Fruit fly (Drosophila melanogaster) whole organism, adult: ENCODE data around the gene Atg12.

Experiments
- CG11617 ChIP-seq: fragments of 200-800 bp; sonication (Bioruptor generic); optimal IDR thresholded peaks from 2 replicates; lab custom pipeline; 2017; ENCODE audit warnings: mild to moderate bottlenecking, missing biosample characterization, missing genetic modification reagents, missing genetic modification characterization
- CG12768 ChIP-seq: fragments of 200-800 bp; sonication (Bioruptor generic); optimal IDR thresholded peaks from 2 replicates; lab custom pipeline; 2017; ENCODE audit warnings: missing biosample characterization, missing genetic modification characterization, mild to moderate bottlenecking, moderate library complexity, missing genetic modification reagents
- CG14711 ChIP-seq: fragments of 200-800 bp; sonication (Bioruptor generic); optimal IDR thresholded peaks from 2 replicates; lab custom pipeline; 2018; ENCODE audit warnings: missing biosample characterization, mild to moderate bottlenecking, missing genetic modification characterization, moderate library complexity
- CG1620 ChIP-seq: fragments of 200-800 bp; sonication (Bioruptor generic); optimal IDR thresholded peaks from 2 replicates; lab custom pipeline; 2016; ENCODE audit warnings: missing biosample characterization, missing genetic modification characterization
- CG33017 ChIP-seq: fragments of 200-800 bp; sonication (Bioruptor generic); optimal IDR thresholded peaks from 2 replicates; lab custom pipeline; 2018; ENCODE audit warnings: missing biosample characterization, mild to moderate bottlenecking, missing genetic modification characterization, moderate library complexity
- CG5204 ChIP-seq: fragments of 200-800 bp; sonication (Bioruptor generic); optimal IDR thresholded peaks from 2 replicates; lab custom pipeline; 2016; ENCODE audit warnings: missing biosample characterization, missing genetic modification characterization
- CG7045 ChIP-seq: fragments of 200-800 bp; sonication (Bioruptor generic); optimal IDR thresholded peaks from 2 replicates; lab custom pipeline; 2017; ENCODE audit warnings: missing biosample characterization, mild to moderate bottlenecking, missing genetic modification characterization
- CG7101 ChIP-seq: fragments of 200-800 bp; sonication (Bioruptor generic); optimal IDR thresholded peaks from 2 replicates; lab custom pipeline; 2018; ENCODE audit warnings: missing biosample characterization, mild to moderate bottlenecking, missing genetic modification characterization, moderate library complexity
- Clk ChIP-seq: fragments of 200-800 bp; sonication (Bioruptor generic); optimal IDR thresholded peaks from 2 replicates; lab custom pipeline; 2017; ENCODE audit warnings: missing biosample characterization, missing genetic modification characterization
- Crg-1 ChIP-seq: fragments of 200-800 bp; sonication (Bioruptor generic); optimal IDR thresholded peaks from 2 replicates; lab custom pipeline; 2016; ENCODE audit warnings: missing biosample characterization, missing genetic modification characterization
- Hr96 ChIP-seq: fragments of 200-800 bp; sonication (Bioruptor generic); optimal IDR thresholded peaks from 2 replicates; lab custom pipeline; 2016; ENCODE audit warnings: missing biosample characterization, missing genetic modification characterization
- Mnt ChIP-seq: fragments of 200-800 bp; sonication (Bioruptor generic); optimal IDR thresholded peaks from 2 replicates; lab custom pipeline; 2016; ENCODE audit warnings: missing biosample characterization, mild to moderate bottlenecking, missing genetic modification characterization
- bab1 ChIP-seq: fragments of 200-800 bp; sonication (Bioruptor generic); optimal IDR thresholded peaks from 3 replicates; lab custom pipeline; 2019; ENCODE audit warnings: missing biosample characterization, mild to moderate bottlenecking, missing genetic modification characterization, moderate library complexity
- cic ChIP-seq: fragments of 200-800 bp; sonication (Bioruptor generic); optimal IDR thresholded peaks from 2 replicates; lab custom pipeline; 2017; ENCODE audit warnings: missing biosample characterization, mild to moderate bottlenecking, missing genetic modification characterization, moderate library complexity
- cnc ChIP-seq, 2 experiments: fragments of >200 bp; optimal IDR thresholded peaks; 2 replicates each; lab custom pipeline; 2017
- kay ChIP-seq: fragments of 200-800 bp; sonication (Bioruptor generic); peaks from one replicate; lab custom pipeline; 2016; ENCODE audit warnings: missing biosample characterization, missing genetic modification characterization, borderline replicate concordance
- ovo ChIP-seq: fragments of 200-800 bp; sonication (Bioruptor generic); optimal IDR thresholded peaks from 2 replicates; lab custom pipeline; 2016; ENCODE audit warnings: missing biosample characterization, missing genetic modification characterization
- pad ChIP-seq: fragments of 200-800 bp; sonication (Bioruptor generic); optimal IDR thresholded peaks from 3 replicates; lab custom pipeline; 2017; ENCODE audit warnings: missing biosample characterization, missing genetic modification characterization, mild to moderate bottlenecking, moderate library complexity, missing genetic modification reagents
- tj ChIP-seq: fragments of 200-800 bp; sonication (Bioruptor generic); optimal IDR thresholded peaks from 3 replicates; lab custom pipeline; 2017; ENCODE audit warnings: missing biosample characterization, mild to moderate bottlenecking, missing genetic modification characterization, moderate library complexity
- toe ChIP-seq: fragments of 200-800 bp; sonication (Bioruptor generic); optimal IDR thresholded peaks from 2 replicates; lab custom pipeline; 2016; ENCODE audit warnings: missing biosample characterization, missing genetic modification characterization

The Atg12 gene

DNA sequence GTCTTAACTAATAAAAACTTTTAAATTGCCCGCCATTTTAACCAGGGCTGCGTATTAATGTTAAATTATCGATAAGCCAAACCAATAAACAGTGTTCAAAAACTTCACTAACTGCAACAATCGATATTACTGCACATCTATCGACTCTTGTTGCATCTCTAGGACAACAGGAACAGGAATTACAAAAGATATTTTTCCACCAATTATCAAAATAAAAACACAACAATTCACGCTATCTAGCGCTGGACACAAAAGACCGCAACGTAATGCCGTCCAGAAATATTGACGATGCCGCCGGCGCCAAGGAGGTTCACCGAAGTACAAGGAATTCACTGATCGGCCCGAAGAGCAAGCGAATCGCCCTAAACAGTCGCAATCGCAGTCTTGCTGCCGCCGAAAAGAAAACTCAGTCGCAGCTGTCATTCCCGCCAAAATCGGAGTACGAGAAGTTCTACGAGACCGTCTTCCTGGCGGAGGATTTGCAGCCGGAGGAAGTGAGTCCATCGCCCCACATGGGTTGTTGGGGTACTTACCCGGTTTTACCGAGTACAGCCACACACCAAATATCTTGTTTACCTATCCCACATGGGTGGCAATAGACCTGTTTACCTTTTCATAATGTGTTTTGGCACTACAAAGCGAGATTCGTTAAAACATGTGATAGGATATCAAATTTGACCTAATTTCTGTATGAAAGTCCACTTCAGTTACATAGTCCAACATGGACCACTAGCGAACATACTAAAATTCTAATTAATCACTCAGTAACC is 20.6 kb upstream of the Atg12 start, which contains the start of gene vers:
Gene vers, plus strand, starts transcription at position 136 of the 770 bp plus-strand sequence.
- TF ChIP-seq CG7045 (GFP tag; lab: Kevin White, UChicago): no peak
- no peak for TF ChIP-seq CG5204 (GFP tag; lab: Kevin White, UChicago)
- TF ChIP-seq ovo (GFP tag; lab: Kevin White, UChicago): no peak
- no peak for TF ChIP-seq tj (GFP tag; lab: Kevin White, UChicago)
- peak; percentile 28 for TF ChIP-seq pad
- TF ChIP-seq bab1 (GFP tag; lab: Kevin White, UChicago): peak; percentile 65
- no peak for TF ChIP-seq CG12768 (GFP tag; lab: Kevin White, UChicago)
- TF ChIP-seq CG14711 (tag; lab: Kevin White, UChicago): peak; percentile 40
- TF ChIP-seq CG1620 (GFP tag; lab: Kevin White, UChicago): no peak
- TF ChIP-seq CG7101 (tag; lab: Kevin White, UChicago): peak; percentile 41
- peak; percentile 31 for TF ChIP-seq Mnt (GFP tag; lab: Kevin White, UChicago)
- TF ChIP-seq Crg-1 (GFP tag; lab: Kevin White, UChicago): no peak
- no peak for TF ChIP-seq CG33017 (tag; lab: Kevin White, UChicago)

DNA sequence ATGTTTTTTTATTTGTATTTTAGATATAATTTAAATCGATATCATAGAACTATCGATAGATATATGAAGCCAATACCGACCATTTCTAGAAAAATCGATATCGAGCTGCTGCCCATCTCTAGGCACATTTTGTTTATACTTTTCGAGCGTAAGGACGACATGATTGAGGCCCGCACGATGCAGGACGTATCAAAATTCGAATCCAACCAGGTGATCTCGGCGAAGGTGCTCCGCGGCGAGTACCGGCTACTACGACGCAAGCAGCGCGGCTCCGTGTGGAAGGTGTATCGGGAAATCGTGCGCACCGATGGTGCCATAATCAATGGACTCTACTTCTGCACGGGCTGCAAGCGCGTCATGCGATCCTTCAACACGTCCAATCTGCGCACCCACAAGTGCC is 18.6 kb upstream of the Atg12 start, which contains the start of gene ssp:
Gene ssp, plus strand, starts transcription at position 102 of the 400 bp plus-strand sequence.
- peak; percentile 1 for TF ChIP-seq Mnt (GFP tag; lab: Kevin White, UChicago)
- no peak for TF ChIP-seq cic (GFP tag; lab: Kevin White, UChicago)

DNA sequence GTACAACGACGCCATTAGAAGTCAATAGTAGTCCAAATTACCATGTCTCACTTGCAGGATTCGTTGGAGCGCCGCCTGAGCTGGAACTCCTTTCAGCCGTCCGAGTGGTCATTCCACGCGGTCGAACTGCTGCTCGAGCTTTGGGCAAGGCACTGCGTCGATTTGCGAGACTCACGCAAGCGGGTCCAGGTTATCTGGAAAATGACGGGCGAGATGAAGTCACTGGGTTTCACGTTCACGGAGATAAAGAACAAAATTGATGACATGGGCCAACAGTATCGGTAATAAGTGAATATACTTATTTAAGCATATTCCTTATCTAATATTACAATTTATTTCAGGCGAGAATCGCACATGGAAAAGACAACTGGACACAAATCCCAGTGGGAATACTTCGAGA is 18.1 kb upstream of the Atg12 start:
- no peak for TF ChIP-seq CG5204 (GFP tag; lab: Kevin White, UChicago)
- TF ChIP-seq CG33017 (tag; lab: Kevin White, UChicago): no peak
- no peak for TF ChIP-seq CG14711 (tag; lab: Kevin White, UChicago)
- TF ChIP-seq CG11617 (GFP tag; lab: Kevin White, UChicago): no peak
- no peak for TF ChIP-seq cnc (optimal IDR thresholded peaks at IDR 0.05; lab: Kevin White, UChicago)
- TF ChIP-seq pad: no peak
- TF ChIP-seq tj (GFP tag; lab: Kevin White, UChicago): no peak
- TF ChIP-seq Crg-1 (GFP tag; lab: Kevin White, UChicago): no peak
- TF ChIP-seq kay (GFP tag; lab: Kevin White, UChicago): no peak
- no peak for TF ChIP-seq toe (GFP tag; lab: Kevin White, UChicago)
- no peak for TF ChIP-seq ovo (GFP tag; lab: Kevin White, UChicago)
- TF ChIP-seq Mnt (GFP tag; lab: Kevin White, UChicago): no peak
- TF ChIP-seq Hr96 (GFP tag; lab: Kevin White, UChicago): no peak

dm6 chr3L:12119875-12120485 is 16.8 kb upstream of the Atg12 start, which contains the start of gene CG11560:
Gene CG11560, plus strand, starts transcription at chr3L:12120019.
- peak; percentile 25 for TF ChIP-seq bab1 (GFP tag; lab: Kevin White, UChicago)
- TF ChIP-seq cnc (optimal IDR thresholded peaks at IDR 0.05; lab: Kevin White, UChicago): no peak
- TF ChIP-seq CG5204 (GFP tag; lab: Kevin White, UChicago): no peak
- TF ChIP-seq CG14711 (tag; lab: Kevin White, UChicago): peak; percentile 3
- no peak for TF ChIP-seq cic (GFP tag; lab: Kevin White, UChicago)
- no peak for TF ChIP-seq CG12768 (GFP tag; lab: Kevin White, UChicago)
- TF ChIP-seq CG11617 (GFP tag; lab: Kevin White, UChicago): no peak
- no peak for TF ChIP-seq CG7101 (tag; lab: Kevin White, UChicago)
- TF ChIP-seq CG33017 (tag; lab: Kevin White, UChicago): no peak

DNA sequence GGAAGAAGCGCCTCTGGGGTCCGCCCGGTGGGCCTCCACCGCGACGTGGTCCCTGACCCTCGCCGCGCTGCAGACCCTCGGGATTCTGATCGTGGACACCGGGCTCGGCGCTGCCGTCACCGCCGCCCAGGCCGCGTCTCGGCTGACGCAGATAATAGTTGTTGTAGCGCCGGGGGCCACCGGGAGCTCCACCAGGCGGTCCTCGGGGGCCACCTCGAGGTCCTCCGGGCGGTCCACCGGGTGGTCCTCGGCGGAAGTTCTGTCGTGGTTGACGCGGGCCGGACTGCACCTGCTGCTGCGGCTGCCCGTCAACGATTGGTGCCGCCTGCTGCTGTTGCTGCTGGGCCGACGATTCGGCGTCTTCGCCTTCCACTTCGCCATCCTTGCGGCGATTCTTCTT is 13.9 kb upstream of the Atg12 start:
- TF ChIP-seq CG11617 (GFP tag; lab: Kevin White, UChicago): no peak

DNA sequence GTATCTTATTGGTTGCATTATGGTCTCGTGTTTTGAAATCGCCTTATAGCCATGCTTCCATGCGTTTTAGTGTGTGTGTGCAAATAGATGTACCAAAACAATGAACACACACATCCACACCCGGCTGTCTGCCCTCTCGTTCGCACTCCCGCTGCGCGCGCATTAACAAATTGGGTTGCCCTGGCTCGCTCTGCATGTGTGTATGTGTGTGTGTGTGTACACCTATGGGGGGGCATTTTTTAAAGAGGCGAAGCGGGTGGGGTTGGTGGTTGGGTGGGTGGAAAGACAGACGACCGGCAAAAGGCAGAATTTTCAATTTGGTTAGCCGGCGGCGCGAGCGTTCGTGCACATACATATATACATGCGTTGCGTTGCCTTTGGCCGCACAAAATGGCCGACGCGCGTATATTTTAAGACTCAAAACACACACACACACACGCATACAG is 12.6 kb upstream of the Atg12 start:
- TF ChIP-seq CG11617 (GFP tag; lab: Kevin White, UChicago) (no peak), toe (GFP tag; lab: Kevin White, UChicago) (no peak), CG1620 (GFP tag; lab: Kevin White, UChicago) (no peak), Crg-1 (GFP tag; lab: Kevin White, UChicago) (no peak), Clk (GFP tag; lab: Kevin White, UChicago) (no peak), CG7101 (tag; lab: Kevin White, UChicago) (peak; percentile 50), CG12768 (GFP tag; lab: Kevin White, UChicago) (peak; percentile 87), bab1 (GFP tag; lab: Kevin White, UChicago) (peak; percentile 31), kay (GFP tag; lab: Kevin White, UChicago) (no peak), tj (GFP tag; lab: Kevin White, UChicago) (peak; percentile 62), CG5204 (GFP tag; lab: Kevin White, UChicago) (no peak), Mnt (GFP tag; lab: Kevin White, UChicago) (peak; percentile 94), CG33017 (tag; lab: Kevin White, UChicago) (peak; percentile 18), cnc (optimal IDR thresholded peaks at IDR 0.05; lab: Kevin White, UChicago) (no peak), pad (peak; percentile 54), CG14711 (tag; lab: Kevin White, UChicago) (peak; percentile 64), Hr96 (GFP tag; lab: Kevin White, UChicago) (no peak), ovo (GFP tag; lab: Kevin White, UChicago) (no peak), cic (GFP tag; lab: Kevin White, UChicago) (peak; percentile 87), CG7045 (GFP tag; lab: Kevin White, UChicago) (peak; percentile 20)
